Fruit fly (Drosophila melanogaster) whole organism, prepupa: ENCODE results near the gene CG18281.

Source experiments
- Blimp-1 ChIP-seq: fragments of 200-800 bp; sonication (Bioruptor generic); optimal IDR thresholded peaks from 3 replicates; lab custom pipeline; 2017; ENCODE audit warnings: missing biosample characterization, missing genetic modification characterization, mild to moderate bottlenecking, moderate library complexity, missing genetic modification reagents
- CG10631 ChIP-seq: fragments of 200-800 bp; sonication (Bioruptor generic); optimal IDR thresholded peaks from 2 replicates; lab custom pipeline; 2016; ENCODE audit warnings: missing biosample characterization, missing genetic modification characterization
- CG11762 ChIP-seq: fragments of 200-800 bp; sonication (Bioruptor generic); optimal IDR thresholded peaks from 3 replicates; lab custom pipeline; 2016; ENCODE audit warnings: missing biosample characterization, missing genetic modification characterization; ENCODE audit not compliant: insufficient read depth
- CG11902 ChIP-seq: fragments of 200-800 bp; sonication (Bioruptor generic); optimal IDR thresholded peaks from 3 replicates; lab custom pipeline; 2016; ENCODE audit warnings: missing biosample characterization, missing genetic modification characterization
- CG1621 ChIP-seq: fragments of 200-800 bp; sonication (Bioruptor generic); optimal IDR thresholded peaks from 3 replicates; lab custom pipeline; 2018; ENCODE audit warnings: missing biosample characterization, mild to moderate bottlenecking, missing genetic modification characterization
- CG16779 ChIP-seq: fragments of 200-800 bp; sonication (Bioruptor generic); optimal IDR thresholded peaks from 3 replicates; lab custom pipeline; 2017; ENCODE audit warnings: missing biosample characterization, mild to moderate bottlenecking, missing genetic modification characterization
- CG31627 ChIP-seq: fragments of 200-800 bp; sonication (Bioruptor generic); optimal IDR thresholded peaks from 3 replicates; lab custom pipeline; 2016; ENCODE audit warnings: missing biosample characterization, missing genetic modification characterization
- CG32006 ChIP-seq: fragments of 200-800 bp; sonication (Bioruptor generic); optimal IDR thresholded peaks from 3 replicates; lab custom pipeline; 2017; ENCODE audit warnings: missing biosample characterization, mild to moderate bottlenecking, missing genetic modification characterization
- CG34406 ChIP-seq: fragments of 200-800 bp; sonication (Bioruptor generic); optimal IDR thresholded peaks from 3 replicates; lab custom pipeline; 2016; ENCODE audit warnings: missing biosample characterization, missing genetic modification characterization
- CG4318 ChIP-seq: fragments of 200-800 bp; sonication (Bioruptor generic); optimal IDR thresholded peaks from 3 replicates; lab custom pipeline; 2017; ENCODE audit warnings: missing biosample characterization, mild to moderate bottlenecking, missing genetic modification characterization
- CG6792 ChIP-seq: fragments of 200-800 bp; sonication (Bioruptor generic); optimal IDR thresholded peaks from 3 replicates; lab custom pipeline; 2016; ENCODE audit warnings: missing biosample characterization, missing genetic modification characterization
- CG6808 ChIP-seq: fragments of 200-800 bp; sonication (Bioruptor generic); optimal IDR thresholded peaks from 3 replicates; lab custom pipeline; 2017; ENCODE audit warnings: missing biosample characterization, missing genetic modification characterization, mild to moderate bottlenecking, moderate library complexity, missing genetic modification reagents
- CG6854 ChIP-seq: fragments of 200-800 bp; sonication (Bioruptor generic); optimal IDR thresholded peaks from 2 replicates; lab custom pipeline; 2017; ENCODE audit warnings: missing biosample characterization, mild to moderate bottlenecking, missing genetic modification characterization
- CG8632 ChIP-seq: fragments of 200-800 bp; sonication (Bioruptor generic); optimal IDR thresholded peaks from 3 replicates; lab custom pipeline; 2016; ENCODE audit warnings: missing biosample characterization, missing genetic modification characterization
- CG9139 ChIP-seq: fragments of 200-800 bp; sonication (Bioruptor generic); optimal IDR thresholded peaks from 3 replicates; lab custom pipeline; 2017; ENCODE audit warnings: missing biosample characterization, mild to moderate bottlenecking, missing genetic modification characterization
- Eip78C ChIP-seq: fragments of 200-800 bp; sonication (Bioruptor generic); peaks from one replicate; lab custom pipeline; 2016; ENCODE audit warnings: missing biosample characterization, missing genetic modification characterization
- Eip93F ChIP-seq: fragments of 200-800 bp; sonication (Bioruptor generic); optimal IDR thresholded peaks from 2 replicates; lab custom pipeline; 2016; ENCODE audit warnings: missing biosample characterization, mild to moderate bottlenecking, missing genetic modification characterization
- Ets21C ChIP-seq: fragments of 200-800 bp; sonication (Bioruptor generic); optimal IDR thresholded peaks from 3 replicates; lab custom pipeline; 2016; ENCODE audit warnings: missing biosample characterization, missing genetic modification characterization
- Ets96B ChIP-seq: fragments of 200-800 bp; optimal IDR thresholded peaks from 2 replicates; lab custom pipeline; 2019; ENCODE audit warnings: missing biosample characterization, mild to moderate bottlenecking, missing genetic modification characterization, moderate library complexity
- Hr39 ChIP-seq: fragments of 200-800 bp; sonication (Bioruptor generic); optimal IDR thresholded peaks from 2 replicates; lab custom pipeline; 2016; ENCODE audit warnings: missing biosample characterization, missing genetic modification characterization
- Lpt ChIP-seq: fragments of 200-800 bp; sonication (Bioruptor generic); optimal IDR thresholded peaks from 3 replicates; lab custom pipeline; 2016; ENCODE audit warnings: missing biosample characterization, missing genetic modification characterization
- Met ChIP-seq: fragments of 200-800 bp; sonication (Bioruptor generic); optimal IDR thresholded peaks from 3 replicates; lab custom pipeline; 2016; ENCODE audit warnings: missing biosample characterization, missing genetic modification characterization
- Sox102F ChIP-seq: fragments of 200-800 bp; sonication (Bioruptor generic); optimal IDR thresholded peaks from 2 replicates; lab custom pipeline; 2016; ENCODE audit warnings: missing biosample characterization, mild to moderate bottlenecking, missing genetic modification characterization
- Sox14 ChIP-seq: fragments of 200-800 bp; sonication (Bioruptor generic); optimal IDR thresholded peaks from 3 replicates; lab custom pipeline; 2016; ENCODE audit warnings: missing biosample characterization, missing genetic modification characterization
- Sox15 ChIP-seq: fragments of 200-800 bp; sonication (Bioruptor generic); optimal IDR thresholded peaks from 3 replicates; lab custom pipeline; 2016; ENCODE audit warnings: missing biosample characterization, missing genetic modification characterization
- achi ChIP-seq: fragments of 200-800 bp; sonication (Bioruptor generic); optimal IDR thresholded peaks from 3 replicates; lab custom pipeline; 2016; ENCODE audit warnings: missing biosample characterization, missing genetic modification characterization
- cyc ChIP-seq: fragments of 200-800 bp; sonication (Bioruptor generic); optimal IDR thresholded peaks from 3 replicates; lab custom pipeline; 2016; ENCODE audit warnings: missing biosample characterization, missing genetic modification characterization
- dsx ChIP-seq: fragments of 200-800 bp; optimal IDR thresholded peaks from 3 replicates; lab custom pipeline; 2019; ENCODE audit warnings: missing biosample characterization, mild to moderate bottlenecking, missing genetic modification characterization, moderate library complexity; ENCODE audit not compliant: poor library complexity, severe bottlenecking
- eg ChIP-seq: fragments of 200-800 bp; sonication (Bioruptor generic); IDR thresholded peaks from 3 replicates; pipeline ENCODE4 v1.3.6; 2022; ENCODE audit warnings: missing biosample characterization, missing genetic modification characterization
- esn ChIP-seq: fragments of 200-800 bp; sonication (Bioruptor generic); optimal IDR thresholded peaks from 2 replicates; lab custom pipeline; 2016; ENCODE audit warnings: missing biosample characterization, mild to moderate bottlenecking, missing genetic modification characterization, moderate library complexity
- fd59A ChIP-seq: fragments of 200-800 bp; sonication (Bioruptor generic); optimal IDR thresholded peaks from 2 replicates; lab custom pipeline; 2017; ENCODE audit warnings: missing biosample characterization, mild to moderate bottlenecking, missing genetic modification characterization, missing genetic modification reagents
- fd85E ChIP-seq: fragments of 200-800 bp; sonication (Bioruptor generic); optimal IDR thresholded peaks from 3 replicates; lab custom pipeline; 2016; ENCODE audit warnings: missing biosample characterization, missing genetic modification characterization
- fkh ChIP-seq: fragments of 200-800 bp; sonication (Bioruptor generic); optimal IDR thresholded peaks from 3 replicates; lab custom pipeline; 2017; ENCODE audit warnings: missing biosample characterization, mild to moderate bottlenecking, missing genetic modification characterization, moderate library complexity
- lz ChIP-seq: fragments of 200-800 bp; sonication (Bioruptor generic); optimal IDR thresholded peaks from 3 replicates; lab custom pipeline; 2016; ENCODE audit warnings: missing biosample characterization, missing genetic modification characterization
- net ChIP-seq: fragments of 200-800 bp; sonication (Bioruptor generic); optimal IDR thresholded peaks from 3 replicates; lab custom pipeline; 2016; ENCODE audit warnings: missing biosample characterization, missing genetic modification characterization
- pdm3 ChIP-seq: fragments of 200-800 bp; sonication (Bioruptor generic); optimal IDR thresholded peaks from 3 replicates; lab custom pipeline; 2016; ENCODE audit warnings: missing biosample characterization, missing genetic modification characterization
- salr ChIP-seq, 2 experiments: fragments of 200-800 bp; sonication (Bioruptor generic); optimal IDR thresholded peaks; 3 replicates each; lab custom pipeline; 2016 to 2018; ENCODE audit warnings: missing biosample characterization in 2 of 2, missing genetic modification characterization in 2 of 2, mild to moderate bottlenecking in 1 of 2
- spab ChIP-seq: fragments of 200-800 bp; sonication (Bioruptor generic); optimal IDR thresholded peaks from 2 replicates; lab custom pipeline; 2017; ENCODE audit warnings: missing biosample characterization, mild to moderate bottlenecking, missing genetic modification characterization, missing genetic modification reagents
- ss ChIP-seq, 2 experiments: fragments of 200-800 bp; sonication (Bioruptor generic); optimal IDR thresholded peaks; 2 replicates in 1 of 2; 3 replicates in 1 of 2; lab custom pipeline; 2017 to 2018; ENCODE audit warnings: mild to moderate bottlenecking in 2 of 2, missing biosample characterization in 2 of 2, missing genetic modification characterization in 2 of 2, moderate library complexity in 1 of 2
- svp ChIP-seq: fragments of 200-800 bp; sonication (Bioruptor generic); peaks from one replicate; lab custom pipeline; 2016; ENCODE audit warnings: missing biosample characterization, missing genetic modification characterization
- vri ChIP-seq: fragments of 200-800 bp; sonication (Bioruptor generic); optimal IDR thresholded peaks from 3 replicates; lab custom pipeline; 2016; ENCODE audit warnings: missing biosample characterization, mild to moderate bottlenecking, missing genetic modification characterization

The CG18281 gene

DNA sequence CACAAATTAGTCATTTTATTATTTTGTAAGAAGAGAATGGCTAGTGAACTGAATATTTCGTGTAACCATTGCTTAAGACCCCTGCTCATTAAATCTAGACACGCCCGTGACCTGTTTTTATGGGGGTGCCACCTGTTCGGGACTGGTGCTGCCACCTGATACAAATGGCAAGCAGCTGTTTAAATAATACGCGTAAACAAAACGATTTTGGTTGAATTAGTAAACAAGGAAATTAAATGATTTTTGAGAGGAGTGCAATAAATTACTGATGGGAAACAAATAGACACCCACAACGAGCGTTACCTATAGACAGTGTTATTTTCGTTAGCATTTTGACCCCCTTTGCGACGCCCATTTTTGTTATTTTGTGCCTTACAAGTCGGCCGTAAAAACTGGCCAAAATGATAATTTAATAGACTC, 24.8 kb upstream of the CG18281 start (continued):
- TF ChIP-seq net (GFP tag; lab: Kevin White, UChicago) (peak; percentile 92), esn (GFP tag; lab: Kevin White, UChicago) (peak; percentile 92), CG34406 (GFP tag; lab: Kevin White, UChicago) (peak; percentile 88), CG1621 (tag; lab: Kevin White, UChicago) (peak; percentile 67), eg (GFP tag; lab: Robert Waterston, UW) (no peak), Eip78C (GFP tag; lab: Kevin White, UChicago) (peak; percentile 96), CG6792 (GFP tag; lab: Kevin White, UChicago) (peak; percentile 85), CG6808 (GFP tag; lab: Kevin White, UChicago) (peak; percentile 73), CG31627 (peak; percentile 88), spab (GFP tag; lab: Kevin White, UChicago) (peak; percentile 60), CG8632 (peak; percentile 79), Ets21C (GFP tag; lab: Kevin White, UChicago) (peak; percentile 78), CG32006 (GFP tag; lab: Kevin White, UChicago) (peak; percentile 89), Sox14 (GFP tag; lab: Kevin White, UChicago) (peak; percentile 87), CG11902 (peak; percentile 72), fd85E (peak; percentile 14), Blimp-1 (peak; percentile 63), ss (GFP tag; optimal IDR thresholded peaks at IDR 0.05; lab: Kevin White, UChicago) (peak; percentile 52 to 74), fd59A (peak; percentile 56), CG9139 (GFP tag; lab: Kevin White, UChicago) (peak; percentile 28), Ets96B (tag; lab: Kevin White, UChicago) (peak; percentile 81), CG6854 (GFP tag; lab: Kevin White, UChicago) (peak; percentile 67), Lpt (GFP tag; lab: Kevin White, UChicago) (peak; percentile 86)
- TF ChIP-seq, all 60 proteins: peak for 54

DNA sequence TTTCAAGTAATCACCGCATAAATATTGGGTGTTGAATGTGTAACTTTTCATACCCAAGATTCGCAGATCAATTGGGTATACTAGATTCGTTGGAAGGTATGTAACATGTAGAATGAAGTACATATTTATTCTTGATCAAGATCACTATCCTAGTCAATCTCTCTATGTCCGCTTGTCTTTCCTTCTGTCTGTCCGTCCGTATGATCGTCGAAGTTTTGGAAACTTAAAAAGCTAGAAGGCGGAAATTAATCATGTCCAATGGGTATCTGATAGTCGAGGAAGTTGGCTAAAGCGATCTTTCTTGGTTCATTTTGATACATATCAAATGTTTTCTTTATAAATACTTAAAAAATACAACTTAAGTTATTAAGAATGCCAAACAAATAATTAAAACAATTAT, 12.0 kb upstream of the CG18281 start:
- TF ChIP-seq esn (GFP tag; lab: Kevin White, UChicago), result peak; percentile 2
- TF ChIP-seq Sox15 (GFP tag; lab: Kevin White, UChicago), result no peak
- TF ChIP-seq CG6792 (GFP tag; lab: Kevin White, UChicago), result no peak
- no peak for TF ChIP-seq CG34406 (GFP tag; lab: Kevin White, UChicago)
- TF ChIP-seq dsx (GFP tag; lab: Kevin White, UChicago), result no peak
- no peak for TF ChIP-seq Met (GFP tag; lab: Kevin White, UChicago)
- TF ChIP-seq pdm3, result no peak
- peak; percentile 0 for TF ChIP-seq lz (GFP tag; lab: Kevin White, UChicago)
- TF ChIP-seq CG1621 (tag; lab: Kevin White, UChicago), result no peak
- no peak for TF ChIP-seq fd59A
- TF ChIP-seq CG6808 (GFP tag; lab: Kevin White, UChicago), result no peak
- TF ChIP-seq, all 60 proteins: peak for 2

DNA sequence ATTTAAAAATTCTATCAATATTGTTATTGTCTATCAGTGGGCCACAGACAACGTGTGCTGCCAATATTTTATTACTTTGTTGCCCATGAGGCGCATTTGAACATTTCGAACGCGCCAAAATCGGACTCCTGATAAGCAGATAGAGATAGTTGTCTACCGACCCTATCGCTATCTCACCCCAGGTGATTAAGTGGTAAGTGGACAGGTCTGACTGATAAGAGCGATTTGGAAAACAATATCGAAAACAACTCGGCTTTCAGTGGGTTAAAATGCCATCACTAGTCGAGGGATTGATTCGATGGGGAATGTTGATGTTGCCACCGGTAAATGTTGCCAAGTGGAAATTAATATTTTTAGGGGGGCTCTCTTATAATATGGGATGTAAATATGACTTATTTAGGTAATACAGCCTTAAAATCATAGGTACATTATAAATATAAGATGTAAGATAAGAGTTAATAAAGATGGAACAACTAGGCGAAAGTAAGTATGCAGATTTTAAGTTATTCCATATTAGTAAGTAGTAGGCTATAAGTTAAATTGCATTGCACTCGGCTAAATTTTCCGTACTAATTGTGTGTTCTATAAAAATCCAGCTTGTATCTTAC, 8.0 kb upstream of the CG18281 start, which contains the start of gene ND-39:
TSS of gene ND-39 (plus strand) at position 558 of the 608 bp plus-strand sequence.
- TF ChIP-seq vri (peak; percentile 10), Eip78C (GFP tag; lab: Kevin White, UChicago) (peak; percentile 1), svp (GFP tag; lab: Kevin White, UChicago) (no peak)

DNA sequence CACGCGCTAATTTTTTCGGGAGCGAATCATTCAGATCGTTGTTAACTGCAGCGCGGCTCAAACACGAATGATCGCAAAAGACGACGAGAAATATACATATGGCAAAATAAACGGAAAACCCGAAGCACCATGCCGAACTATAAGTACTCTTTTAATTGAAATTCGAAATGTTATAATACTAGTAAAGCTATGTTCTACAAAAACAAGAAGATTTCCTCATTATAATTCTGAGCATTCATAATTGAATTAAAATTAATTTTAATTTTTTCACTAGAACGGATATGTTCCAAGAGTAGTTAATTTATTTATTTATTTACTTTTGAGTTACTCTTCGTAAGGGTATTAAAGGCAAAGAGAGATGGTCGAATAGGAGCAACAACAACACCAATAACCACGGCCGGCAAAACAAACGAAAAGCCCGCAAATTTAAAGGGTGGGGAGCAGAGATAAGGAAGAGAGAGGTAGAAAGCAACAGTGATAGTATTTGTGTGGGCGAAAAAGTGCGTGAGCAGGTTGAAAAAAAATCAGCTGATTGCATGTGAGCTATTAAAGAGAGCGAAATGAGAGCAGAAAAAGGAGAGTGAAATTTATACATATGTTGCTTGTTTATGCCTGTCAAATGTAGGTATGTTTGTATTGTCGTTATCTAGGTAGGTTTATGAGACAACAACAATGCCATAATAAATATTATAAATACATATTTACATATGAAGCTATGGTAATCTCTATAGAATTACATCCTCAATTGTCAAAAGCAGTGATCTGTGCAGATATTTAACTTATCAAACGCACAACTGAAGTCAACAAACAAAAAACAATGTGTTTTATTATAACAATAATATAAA, 6.0 kb upstream of the CG18281 start:
- TF ChIP-seq CG4318 (peak; percentile 68), CG11762 (peak; percentile 79), CG16779 (tag; lab: Kevin White, UChicago) (peak; percentile 83), Hr39 (peak; percentile 79), Sox102F (GFP tag; lab: Kevin White, UChicago) (peak; percentile 92), CG6808 (GFP tag; lab: Kevin White, UChicago) (peak; percentile 80), CG9139 (GFP tag; lab: Kevin White, UChicago) (peak; percentile 84), fd85E (peak; percentile 41), CG6854 (GFP tag; lab: Kevin White, UChicago) (peak; percentile 84), CG8632 (peak; percentile 92), salr (GFP tag; optimal IDR thresholded peaks at IDR 0.05; lab: Kevin White, UChicago) (peak; percentile 23 to 88), fkh (GFP tag; lab: Kevin White, UChicago) (peak; percentile 76), CG10631 (GFP tag; lab: Kevin White, UChicago) (peak; percentile 82), Met (GFP tag; lab: Kevin White, UChicago) (peak; percentile 94), Ets21C (GFP tag; lab: Kevin White, UChicago) (peak; percentile 80), ss (GFP tag; optimal IDR thresholded peaks at IDR 0.05; lab: Kevin White, UChicago) (peak; percentile 75 to 88), achi (peak; percentile 88), Eip93F (GFP tag; lab: Kevin White, UChicago) (peak; percentile 61), cyc (GFP tag; lab: Kevin White, UChicago) (peak; percentile 88)
